Worm (Caenorhabditis elegans) whole organism, young adult: Measurements from ENCODE around the gene pals-24.

Source experiments
- F10E7.11 ChIP-seq: sonication (generic microtip); optimal IDR thresholded peaks from 2 replicates; lab custom pipeline; 2017; ENCODE audit warnings: mild to moderate bottlenecking, missing genetic modification characterization, moderate library complexity, missing compliant biosample characterization
- F33H1.4 ChIP-seq: fragments of 200-800 bp; sonication (Bioruptor generic); IDR thresholded peaks from 2 replicates; pipeline ENCODE4 v1.3.6; 2022; ENCODE audit warnings: missing genetic modification reagents, missing genetic modification characterization, missing compliant biosample characterization
- K11D2.4 ChIP-seq: fragments of 200-800 bp; sonication (Bioruptor generic); IDR thresholded peaks from 2 replicates; pipeline ENCODE4 v1.3.6; 2022; ENCODE audit warnings: missing genetic modification reagents, missing genetic modification characterization, missing compliant biosample characterization
- ama-1 ChIP-seq, 3 experiments: fragments of 150-350 bp in 1 of 3; sonication (generic microtip) in 2 of 3; optimal IDR thresholded peaks; 2 replicates each; lab custom pipeline; 2014 to 2018; ENCODE audit warnings: missing biosample characterization in 2 of 3, missing genetic modification characterization in 2 of 3, missing genetic modification reagents in 2 of 3
- aptf-3 ChIP-seq: fragments of 200-800 bp; sonication (Bioruptor generic); IDR thresholded peaks from 2 replicates; pipeline ENCODE4 v1.3.6; 2022; ENCODE audit warnings: missing genetic modification characterization, missing compliant biosample characterization
- ceh-27 ChIP-seq: fragments of 200-800 bp; sonication (Bioruptor generic); optimal IDR thresholded peaks from 2 replicates; lab custom pipeline; 2018; ENCODE audit warnings: mild to moderate bottlenecking, missing genetic modification characterization, moderate library complexity, missing compliant biosample characterization
- fkh-3 ChIP-seq: sonication (generic microtip); optimal IDR thresholded peaks from 2 replicates; lab custom pipeline; 2016; ENCODE audit warnings: mild to moderate bottlenecking, missing genetic modification characterization, missing compliant biosample characterization
- hlh-26 ChIP-seq: fragments of 200-800 bp; sonication (Bioruptor generic); conservative IDR thresholded peaks from 2 replicates; pipeline ENCODE4 v1.3.6; 2022; ENCODE audit warnings: missing genetic modification reagents, missing genetic modification characterization, missing compliant biosample characterization
- lin-35 ChIP-seq, 3 experiments: fragments of 150-350 bp in 2 of 3; sonication (generic microtip) in 1 of 3; optimal IDR thresholded peaks; 2 replicates each; lab custom pipeline; 2014 to 2018; ENCODE audit warnings: missing biosample characterization in 3 of 3, missing genetic modification characterization in 3 of 3, missing genetic modification reagents in 3 of 3
- nfya-1 ChIP-seq: sonication (generic microtip); optimal IDR thresholded peaks from 2 replicates; lab custom pipeline; 2017; ENCODE audit warnings: antibody characterized with exemption, missing compliant biosample characterization, missing genetic modification characterization, borderline replicate concordance; ENCODE audit not compliant: insufficient read depth
- sea-2 ChIP-seq: fragments of 200-800 bp; sonication (Bioruptor generic); IDR thresholded peaks from 2 replicates; pipeline ENCODE4 v1.3.6; 2022; ENCODE audit warnings: missing genetic modification characterization, missing compliant biosample characterization
- snpc-4 ChIP-seq, 5 experiments: fragments of 150-350 bp in 1 of 5; sonication (generic microtip) in 4 of 5; optimal IDR thresholded peaks; 2 replicates each; lab custom pipeline; 2014 to 2018; ENCODE audit warnings: missing genetic modification characterization in 5 of 5, missing biosample characterization in 3 of 5, antibody characterized with exemption in 2 of 5, mild to moderate bottlenecking in 2 of 5, missing compliant biosample characterization in 2 of 5, missing genotype in 2 of 5, moderate library complexity in 2 of 5, missing genetic modification reagents in 1 of 5
- unc-62 ChIP-seq: fragments of 150-350 bp; optimal IDR thresholded peaks from 2 replicates; lab custom pipeline; 2014; ENCODE audit warnings: missing biosample characterization, missing genetic modification reagents, missing genetic modification characterization
- ztf-22 ChIP-seq: fragments of 200-800 bp; sonication (Bioruptor generic); optimal IDR thresholded peaks from 2 replicates; lab custom pipeline; 2018; ENCODE audit warnings: mild to moderate bottlenecking, missing genetic modification characterization, moderate library complexity, missing compliant biosample characterization

DNA sequence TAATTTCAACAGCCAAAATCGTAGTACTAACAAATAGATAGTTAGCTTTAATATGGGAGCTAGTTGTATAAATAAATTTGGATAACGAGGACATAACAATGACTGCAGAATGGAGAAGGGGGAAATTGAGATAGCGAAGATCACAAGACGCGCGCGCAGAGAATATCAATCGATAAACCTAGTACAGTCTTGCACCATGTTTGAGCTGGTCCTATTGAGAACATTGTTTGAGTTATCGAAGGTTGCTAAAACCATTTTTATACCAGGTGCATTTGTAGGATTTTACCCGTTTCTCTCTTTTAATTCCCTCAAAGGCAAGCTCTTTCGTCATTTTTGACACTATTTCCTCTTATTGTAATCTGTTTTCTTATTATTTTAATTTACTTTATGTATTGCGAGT, 51.4 kb downstream of the pals-24 start, which contains the start of the genes F40G9.9 and F40G9.12:
- TF ChIP-seq unc-62: no peak
- TF ChIP-seq snpc-4 (GFP tag; optimal IDR thresholded peaks at IDR 0.05; lab: Kevin White, UChicago): no peak
- TF ChIP-seq snpc-4 (tag; optimal IDR thresholded peaks at IDR 0.05; lab: Kevin White, UChicago): no peak
- no peak for TF ChIP-seq hlh-26 (GFP tag; lab: Robert Waterston, UW)
- TF ChIP-seq ama-1 (optimal IDR thresholded peaks at IDR 0.05; lab: Kevin White, UChicago): no peak
- no peak for TF ChIP-seq ama-1 (GFP tag; optimal IDR thresholded peaks at IDR 0.05; lab: Kevin White, UChicago)
- no peak for TF ChIP-seq lin-35 (GFP tag; optimal IDR thresholded peaks at IDR 0.05; lab: Kevin White, UChicago)
- no peak for TF ChIP-seq aptf-3 (GFP tag; lab: Robert Waterston, UW)
- TF ChIP-seq ceh-27 (GFP tag; lab: Kevin White, UChicago): no peak
- no peak for TF ChIP-seq nfya-1
- TF ChIP-seq fkh-3: no peak
- no peak for TF ChIP-seq F10E7.11 (tag; lab: Kevin White, UChicago)
- no peak for TF ChIP-seq K11D2.4 (GFP tag; lab: Robert Waterston, UW)
- no peak for TF ChIP-seq sea-2 (GFP tag; lab: Robert Waterston, UW)
- TF ChIP-seq F33H1.4 (GFP tag; lab: Robert Waterston, UW): no peak
- no peak for TF ChIP-seq ztf-22 (GFP tag; lab: Kevin White, UChicago)
